Fruit fly (Drosophila melanogaster) whole organism, embryonic: ENCODE data around the gene CG15152.

ENCODE experiments used
- CG30020 ChIP-seq: fragments of 200-800 bp; optimal IDR thresholded peaks from 2 replicates; lab custom pipeline; 2019; ENCODE audit warnings: missing biosample characterization, mild to moderate bottlenecking, missing genetic modification characterization, moderate library complexity
- CG4360 ChIP-seq: fragments of 200-800 bp; sonication (Bioruptor generic); IDR thresholded peaks from 2 replicates; pipeline ENCODE4 v1.3.6; 2022; ENCODE audit warnings: missing biosample characterization, missing genetic modification characterization
- CG7928 ChIP-seq: fragments of 200-800 bp; sonication (Bioruptor generic); optimal IDR thresholded peaks from 2 replicates; lab custom pipeline; 2017; ENCODE audit warnings: missing biosample characterization, mild to moderate bottlenecking, missing genetic modification characterization
- Fer1 ChIP-seq: fragments of 200-800 bp; sonication (Bioruptor generic); optimal IDR thresholded peaks from 2 replicates; lab custom pipeline; 2017; ENCODE audit warnings: missing biosample characterization, mild to moderate bottlenecking, missing genetic modification characterization
- MBD-R2 ChIP-seq: fragments of 200-800 bp; sonication (Bioruptor generic); IDR thresholded peaks from 2 replicates; pipeline ENCODE4 v1.3.6; 2022; ENCODE audit warnings: missing biosample characterization, missing genetic modification characterization
- corto ChIP-seq: fragments of 200-800 bp; sonication (Bioruptor generic); optimal IDR thresholded peaks from 2 replicates; lab custom pipeline; 2016; ENCODE audit warnings: missing biosample characterization, mild to moderate bottlenecking, missing genetic modification characterization, moderate library complexity
- dan ChIP-seq: fragments of 200-800 bp; sonication (Bioruptor generic); IDR thresholded peaks from 2 replicates; pipeline ENCODE4 v1.3.6; 2022; ENCODE audit warnings: missing biosample characterization, missing genetic modification characterization
- fd102C ChIP-seq: fragments of 200-800 bp; sonication (Bioruptor generic); optimal IDR thresholded peaks from 2 replicates; lab custom pipeline; 2018; ENCODE audit warnings: missing biosample characterization, mild to moderate bottlenecking, missing genetic modification characterization, moderate library complexity
- scrt ChIP-seq: fragments of 200-800 bp; sonication (Bioruptor generic); optimal IDR thresholded peaks from 2 replicates; lab custom pipeline; 2018; ENCODE audit warnings: missing biosample characterization, mild to moderate bottlenecking, missing genetic modification characterization, moderate library complexity

DNA sequence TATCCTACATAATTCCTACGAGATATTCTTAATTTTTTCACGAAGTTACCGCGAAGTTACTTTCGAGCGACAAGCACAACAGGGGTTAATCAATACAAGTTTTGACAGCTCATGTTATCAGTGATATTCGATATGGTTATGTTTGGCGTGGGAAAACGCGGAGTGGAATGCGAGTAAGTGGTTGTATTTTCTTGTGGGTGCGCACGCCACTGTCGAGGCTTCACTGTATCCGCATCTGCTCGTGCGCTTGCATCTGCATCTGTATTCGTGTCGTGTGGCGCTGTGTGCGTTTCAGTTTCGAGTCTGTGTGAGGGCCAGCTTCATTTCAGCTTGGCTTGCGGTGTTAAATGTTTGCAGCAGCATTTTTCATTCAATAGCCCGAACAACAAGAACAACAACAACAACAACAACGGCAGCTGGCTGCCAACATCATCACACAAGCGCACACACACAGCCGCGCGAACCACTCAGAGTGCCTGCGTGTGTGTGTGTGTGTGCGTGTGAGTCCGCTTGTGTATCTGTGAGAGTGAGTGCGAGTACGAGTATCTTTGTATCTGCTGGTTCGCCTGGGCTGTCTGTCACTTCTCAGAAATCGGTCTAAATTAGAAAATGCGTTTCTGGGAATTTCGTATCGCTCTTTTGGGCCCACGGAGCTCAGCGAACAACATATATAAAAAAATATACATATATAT is 36.9 kb downstream of the CG15152 start:
- TF ChIP-seq MBD-R2 (GFP tag; lab: Robert Waterston, UW) (peak; percentile 24; the same call in 1 of the 2 replicates), fd102C (GFP tag; lab: Kevin White, UChicago) (no peak), CG7928 (no peak), Fer1 (GFP tag; lab: Kevin White, UChicago) (no peak), CG4360 (GFP tag; lab: Robert Waterston, UW) (peak; percentile 100), scrt (GFP tag; lab: Kevin White, UChicago) (peak; percentile 1), corto (GFP tag; lab: Kevin White, UChicago) (no peak), dan (GFP tag; lab: Robert Waterston, UW) (no peak), CG30020 (tag; lab: Kevin White, UChicago) (no peak)
